Fruit fly (Drosophila melanogaster) whole organism, embryonic: ENCODE measurements around the gene Dlic.

Experiments used
- Awh ChIP-seq: fragments of 200-800 bp; sonication (Bioruptor generic); IDR thresholded peaks from 2 replicates; pipeline ENCODE4, ENCODE4 v1.3.6; 2022; ENCODE audit warnings: missing biosample characterization, missing genetic modification characterization
- Bgb ChIP-seq: fragments of 200-800 bp; sonication (Bioruptor generic); IDR thresholded peaks from 2 replicates; pipeline ENCODE4 v1.3.6; 2022; ENCODE audit warnings: missing biosample characterization, missing genetic modification characterization; ENCODE audit not compliant: partially characterized antibody
- CG10462 ChIP-seq: fragments of 200-800 bp; sonication (Bioruptor generic); optimal IDR thresholded peaks from 2 replicates; lab custom pipeline; 2016; ENCODE audit warnings: missing biosample characterization, missing genetic modification characterization
- CG11504 ChIP-seq: fragments of 200-800 bp; sonication (Bioruptor generic); optimal IDR thresholded peaks from 3 replicates; lab custom pipeline; 2019; ENCODE audit warnings: missing biosample characterization, mild to moderate bottlenecking, missing genetic modification characterization, moderate library complexity
- CG13296 ChIP-seq: fragments of 200-800 bp; sonication (Bioruptor generic); optimal IDR thresholded peaks from 3 replicates; lab custom pipeline; 2018; ENCODE audit warnings: missing biosample characterization, mild to moderate bottlenecking, missing genetic modification characterization
- CG14014 ChIP-seq: fragments of 200-800 bp; sonication (Bioruptor generic); IDR thresholded peaks from 2 replicates; pipeline ENCODE4 v1.3.6; 2022; ENCODE audit warnings: missing biosample characterization, missing genetic modification characterization
- CG1647 ChIP-seq: fragments of 200-800 bp; sonication (Bioruptor generic); optimal IDR thresholded peaks from 3 replicates; lab custom pipeline; 2016; ENCODE audit warnings: missing biosample characterization, missing genetic modification characterization
- CG16779 ChIP-seq: fragments of 200-800 bp; sonication (Bioruptor generic); IDR thresholded peaks from 2 replicates; pipeline ENCODE4 v1.3.6; 2022; ENCODE audit warnings: missing biosample characterization, missing genetic modification characterization
- CG17359 ChIP-seq: fragments of 200-800 bp; sonication (Bioruptor generic); optimal IDR thresholded peaks from 3 replicates; lab custom pipeline; 2018; ENCODE audit warnings: missing biosample characterization, mild to moderate bottlenecking, missing genetic modification characterization, moderate library complexity
- CG17385 ChIP-seq: fragments of 200-800 bp; sonication (Bioruptor generic); optimal IDR thresholded peaks from 3 replicates; lab custom pipeline; 2018; ENCODE audit warnings: missing biosample characterization, mild to moderate bottlenecking, missing genetic modification characterization
- CG17568 ChIP-seq: fragments of 200-800 bp; sonication (Bioruptor generic); optimal IDR thresholded peaks from 2 replicates; lab custom pipeline; 2018; ENCODE audit warnings: missing biosample characterization, mild to moderate bottlenecking, missing genetic modification characterization, moderate library complexity
- CG32767 ChIP-seq: fragments of 200-800 bp; sonication (Bioruptor generic); IDR thresholded peaks from 2 replicates; pipeline ENCODE4 v1.3.6; 2022; ENCODE audit warnings: missing biosample characterization, missing genetic modification characterization
- CG33557 ChIP-seq: fragments of 200-800 bp; sonication (Bioruptor generic); optimal IDR thresholded peaks from 2 replicates; lab custom pipeline; 2019; ENCODE audit warnings: missing biosample characterization, mild to moderate bottlenecking, missing genetic modification characterization, moderate library complexity
- CG34422 ChIP-seq: fragments of 200-800 bp; sonication (Bioruptor generic); IDR thresholded peaks from 3 replicates; pipeline ENCODE4 v1.3.6; 2022; ENCODE audit warnings: missing biosample characterization, missing genetic modification characterization
- CG6175 ChIP-seq: fragments of 200-800 bp; sonication (Bioruptor generic); IDR thresholded peaks from 3 replicates; pipeline ENCODE4 v1.3.6; 2022; ENCODE audit warnings: missing biosample characterization, missing genetic modification characterization
- CG6272 ChIP-seq: fragments of 200-800 bp; sonication (Bioruptor generic); IDR thresholded peaks from 2 replicates; pipeline ENCODE4 v1.3.6; 2022; ENCODE audit warnings: missing biosample characterization, missing genetic modification characterization
- CG6765 ChIP-seq: fragments of 200-800 bp; sonication (Bioruptor generic); optimal IDR thresholded peaks from 3 replicates; lab custom pipeline; 2017; ENCODE audit warnings: missing biosample characterization, mild to moderate bottlenecking, missing genetic modification characterization
- CG7786 ChIP-seq: fragments of 200-800 bp; sonication (Bioruptor generic); optimal IDR thresholded peaks from 2 replicates; lab custom pipeline; 2016; ENCODE audit warnings: missing biosample characterization, missing genetic modification characterization
- CG7963 ChIP-seq: fragments of 200-800 bp; sonication (Bioruptor generic); IDR thresholded peaks from 3 replicates; pipeline ENCODE4 v1.3.6; 2022; ENCODE audit warnings: missing biosample characterization, missing genetic modification characterization; ENCODE audit not compliant: partially characterized antibody
- CG8478 ChIP-seq: fragments of >200 bp; optimal IDR thresholded peaks from 2 replicates; lab custom pipeline; 2018
- Deaf1 ChIP-seq: fragments of 200-800 bp; optimal IDR thresholded peaks from 3 replicates; lab custom pipeline; 2019; ENCODE audit warnings: missing biosample characterization, mild to moderate bottlenecking, missing genetic modification characterization, moderate library complexity
- Drgx ChIP-seq: fragments of 200-800 bp; sonication (Bioruptor generic); IDR thresholded peaks from 2 replicates; pipeline ENCODE4 v1.3.6; 2022; ENCODE audit warnings: missing biosample characterization, missing genetic modification characterization
- HHEX ChIP-seq: fragments of 200-800 bp; sonication (Bioruptor generic); optimal IDR thresholded peaks from 3 replicates; lab custom pipeline; 2017; ENCODE audit warnings: missing biosample characterization, mild to moderate bottlenecking, missing genetic modification characterization, missing genetic modification reagents
- HmgZ ChIP-seq: fragments of 200-800 bp; sonication (Bioruptor generic); optimal IDR thresholded peaks from 2 replicates; lab custom pipeline; 2018; ENCODE audit warnings: missing biosample characterization, mild to moderate bottlenecking, missing genetic modification characterization
- Hmx ChIP-seq: fragments of 200-800 bp; sonication (Bioruptor generic); optimal IDR thresholded peaks from 2 replicates; lab custom pipeline; 2016; ENCODE audit warnings: missing biosample characterization, missing genetic modification characterization
- Hsf ChIP-seq: fragments of 200-800 bp; sonication (Bioruptor generic); optimal IDR thresholded peaks from 3 replicates; lab custom pipeline; 2016; ENCODE audit warnings: missing biosample characterization, missing genetic modification characterization
- Lpt ChIP-seq: fragments of >200 bp; optimal IDR thresholded peaks from 2 replicates; lab custom pipeline; 2018; ENCODE audit warnings: missing biosample characterization, missing genetic modification characterization
- Meics ChIP-seq: fragments of 200-800 bp; sonication (Bioruptor generic); optimal IDR thresholded peaks from 2 replicates; lab custom pipeline; 2017; ENCODE audit warnings: missing biosample characterization, mild to moderate bottlenecking, missing genetic modification characterization
- Scr ChIP-seq: fragments of 200-800 bp; sonication (Bioruptor generic); IDR thresholded peaks from 2 replicates; pipeline ENCODE4 v1.3.6; 2022; ENCODE audit warnings: missing biosample characterization, missing genetic modification characterization; ENCODE audit not compliant: partially characterized antibody
- cwo ChIP-seq: fragments of 200-800 bp; sonication (Bioruptor generic); optimal IDR thresholded peaks from 3 replicates; lab custom pipeline; 2017; ENCODE audit warnings: missing biosample characterization, missing genetic modification characterization, mild to moderate bottlenecking, moderate library complexity, missing genetic modification reagents
- fu2 ChIP-seq: fragments of 200-800 bp; sonication (Bioruptor generic); optimal IDR thresholded peaks from 2 replicates; lab custom pipeline; 2016; ENCODE audit warnings: missing biosample characterization, missing genetic modification characterization
- gcm2 ChIP-seq: fragments of 200-800 bp; sonication (Bioruptor generic); optimal IDR thresholded peaks from 2 replicates; lab custom pipeline; 2016; ENCODE audit warnings: missing biosample characterization, missing genetic modification characterization
- inv ChIP-seq: fragments of 200-800 bp; sonication (Bioruptor generic); IDR thresholded peaks from 2 replicates; pipeline ENCODE4 v1.3.6; 2022; ENCODE audit warnings: missing biosample characterization, missing genetic modification characterization; ENCODE audit not compliant: partially characterized antibody
- jumu ChIP-seq: fragments of 200-800 bp; sonication (Bioruptor generic); optimal IDR thresholded peaks from 3 replicates; lab custom pipeline; 2016; ENCODE audit warnings: missing biosample characterization, missing genetic modification characterization
- klu ChIP-seq: fragments of 200-800 bp; sonication (Bioruptor generic); IDR thresholded peaks from 2 replicates; pipeline ENCODE4 v1.3.6; 2022; ENCODE audit warnings: missing biosample characterization, missing genetic modification characterization
- kni ChIP-seq: fragments of 200-800 bp; sonication (Bioruptor generic); optimal IDR thresholded peaks from 3 replicates; lab custom pipeline; 2017; ENCODE audit warnings: mild to moderate bottlenecking, missing biosample characterization, missing genetic modification reagents, missing genetic modification characterization
- lilli ChIP-seq: fragments of 200-800 bp; sonication (Bioruptor generic); optimal IDR thresholded peaks from 3 replicates; lab custom pipeline; 2016; ENCODE audit warnings: missing biosample characterization, missing genetic modification characterization
- lmd ChIP-seq: fragments of 200-800 bp; sonication (Bioruptor generic); IDR thresholded peaks from 2 replicates; pipeline ENCODE4 v1.3.6; 2022; ENCODE audit warnings: missing biosample characterization, missing genetic modification characterization
- lov ChIP-seq, 2 experiments: fragments of 200-800 bp in 1 of 2; fragments of >200 bp in 1 of 2; sonication (Bioruptor generic) in 1 of 2; IDR thresholded peaks in 1 of 2; optimal IDR thresholded peaks in 1 of 2; 2 replicates in 1 of 2; 3 replicates in 1 of 2; pipeline versions ENCODE4 v1.3.6 to Lab custom; 2017 to 2022; ENCODE audit warnings: missing biosample characterization in 1 of 2, missing genetic modification characterization in 1 of 2
- maf-S ChIP-seq: fragments of 200-800 bp; sonication (Bioruptor generic); optimal IDR thresholded peaks from 2 replicates; lab custom pipeline; 2016; ENCODE audit warnings: missing biosample characterization, missing genetic modification characterization
- p53 ChIP-seq: fragments of 200-800 bp; sonication (Bioruptor generic); optimal IDR thresholded peaks from 2 replicates; lab custom pipeline; 2016; ENCODE audit warnings: missing biosample characterization, missing genetic modification characterization
- pan ChIP-seq, 4 experiments: fragments of >200 bp in 3 of 4; fragments of 200-800 bp in 1 of 4; sonication (Bioruptor generic) in 1 of 4; optimal IDR thresholded peaks in 3 of 4; IDR thresholded peaks in 1 of 4; 2 replicates each; pipeline versions ENCODE4 v1.3.6 to Lab custom; 2017 to 2022; ENCODE audit warnings: missing biosample characterization in 2 of 4, missing genetic modification characterization in 2 of 4, mixed read lengths in 1 of 4
- peb ChIP-seq: fragments of 200-800 bp; sonication (Bioruptor generic); IDR thresholded peaks from 2 replicates; pipeline ENCODE4 v1.3.6; 2022; ENCODE audit warnings: missing biosample characterization, missing genetic modification characterization
- pzg ChIP-seq: fragments of 200-800 bp; sonication (Bioruptor generic); optimal IDR thresholded peaks from 3 replicates; lab custom pipeline; 2018; ENCODE audit warnings: missing biosample characterization, mild to moderate bottlenecking, missing genetic modification characterization, moderate library complexity
- slp2 ChIP-seq: fragments of 200-800 bp; sonication (Bioruptor generic); optimal IDR thresholded peaks from 2 replicates; lab custom pipeline; 2016; ENCODE audit warnings: missing biosample characterization, missing genetic modification characterization
- tap ChIP-seq: fragments of 200-800 bp; optimal IDR thresholded peaks from 3 replicates; lab custom pipeline; 2019; ENCODE audit warnings: missing biosample characterization, mild to moderate bottlenecking, missing genetic modification characterization, moderate library complexity
- tio ChIP-seq: fragments of 200-800 bp; sonication (Bioruptor generic); optimal IDR thresholded peaks from 2 replicates; lab custom pipeline; 2017; ENCODE audit warnings: missing biosample characterization, missing genetic modification characterization, inconsistent platforms
- toy ChIP-seq: fragments of 200-800 bp; sonication (Bioruptor generic); IDR thresholded peaks from 2 replicates; pipeline ENCODE4 v1.3.6; 2022; ENCODE audit warnings: missing biosample characterization, missing genetic modification characterization
- trem ChIP-seq: fragments of 200-800 bp; optimal IDR thresholded peaks from 3 replicates; lab custom pipeline; 2019; ENCODE audit warnings: missing biosample characterization, mild to moderate bottlenecking, missing genetic modification characterization, moderate library complexity
- tx ChIP-seq: fragments of 200-800 bp; sonication (Bioruptor generic); optimal IDR thresholded peaks from 2 replicates; lab custom pipeline; 2016; ENCODE audit warnings: missing biosample characterization, missing genetic modification characterization
- vvl ChIP-seq: fragments of 200-800 bp; sonication (Bioruptor generic); IDR thresholded peaks from 2 replicates; pipeline ENCODE4 v1.3.6; 2022; ENCODE audit warnings: missing biosample characterization, missing genetic modification characterization

Dlic gene

dm6 chrX:11149201-11149600 lies 5.0 kb upstream of the Dlic start, which contains the start of gene Lint-1 (continued):
- no peak for TF ChIP-seq pan (optimal IDR thresholded peaks at IDR 0.05; lab: Kevin White, UChicago)
- TF ChIP-seq pan (GFP tag; optimal IDR thresholded peaks at IDR 0.05 in 1 of 2, IDR thresholded peaks at IDR 0.05 in 1 of 2), result peak in 1 of 2 experiments; percentile 45
- TF ChIP-seq CG13296, result no peak
- TF ChIP-seq vvl (GFP tag; lab: Robert Waterston, UW), result peak; percentile 42; the same call in 1 of the 2 replicates
- TF ChIP-seq trem (tag; lab: Kevin White, UChicago), result no peak
- TF ChIP-seq CG11504 (tag; lab: Kevin White, UChicago), result peak; percentile 15
- TF ChIP-seq peb (GFP tag; lab: Robert Waterston, UW), result no peak
- no peak for TF ChIP-seq CG6175 (GFP tag; lab: Robert Waterston, UW)
- no peak for TF ChIP-seq CG6272 (GFP tag; lab: Robert Waterston, UW)
- TF ChIP-seq Meics (GFP tag; lab: Kevin White, UChicago), result no peak
- TF ChIP-seq CG8478 (lab: Kevin White, UChicago), result no peak
- TF ChIP-seq tap (tag; lab: Kevin White, UChicago), result no peak
- TF ChIP-seq fu2 (GFP tag; lab: Kevin White, UChicago), result no peak
- no peak for TF ChIP-seq p53 (GFP tag; lab: Kevin White, UChicago)
- TF ChIP-seq CG33557, result no peak
- TF ChIP-seq lilli, result peak; percentile 48
- no peak for TF ChIP-seq CG17359 (tag; lab: Kevin White, UChicago)
- TF ChIP-seq CG10462, result no peak
- no peak for TF ChIP-seq CG1647
- no peak for TF ChIP-seq lov (optimal IDR thresholded peaks at IDR 0.05; lab: Kevin White, UChicago)
- no peak for TF ChIP-seq lov (GFP tag; IDR thresholded peaks at IDR 0.05; lab: Robert Waterston, UW)
- peak; percentile 37 for TF ChIP-seq Scr (GFP tag; lab: Robert Waterston, UW)
- peak; percentile 7 for TF ChIP-seq jumu
- TF ChIP-seq kni (GFP tag; lab: Kevin White, UChicago), result no peak
- TF ChIP-seq Deaf1 (tag; lab: Kevin White, UChicago), result no peak
- TF ChIP-seq HmgZ (tag; lab: Kevin White, UChicago), result no peak
- TF ChIP-seq CG17385 (GFP tag; lab: Kevin White, UChicago), result no peak
- no peak for TF ChIP-seq CG34422
- TF ChIP-seq Hmx, result no peak
- no peak for TF ChIP-seq gcm2
- TF ChIP-seq klu (GFP tag; lab: Robert Waterston, UW), result no peak
- TF ChIP-seq CG7786 (GFP tag; lab: Kevin White, UChicago), result peak; percentile 23
- no peak for TF ChIP-seq tio (GFP tag; lab: Kevin White, UChicago)
- no peak for TF ChIP-seq maf-S
- TF ChIP-seq HHEX (GFP tag; lab: Kevin White, UChicago), result no peak
- no peak for TF ChIP-seq Drgx (GFP tag; lab: Robert Waterston, UW)
- no peak for TF ChIP-seq Lpt (GFP tag; lab: Kevin White, UChicago)
- peak; percentile 20; the same call in 1 of the 2 replicates for TF ChIP-seq lmd (GFP tag; lab: Robert Waterston, UW)
- TF ChIP-seq Bgb (GFP tag; lab: Robert Waterston, UW), result no peak
- no peak for TF ChIP-seq CG17568 (GFP tag; lab: Kevin White, UChicago)
- no peak for TF ChIP-seq CG7963 (GFP tag; lab: Robert Waterston, UW)
- no peak for TF ChIP-seq tx (GFP tag; lab: Kevin White, UChicago)
- no peak for TF ChIP-seq slp2 (GFP tag; lab: Kevin White, UChicago)
- TF ChIP-seq toy (GFP tag; lab: Robert Waterston, UW), result no peak
- TF ChIP-seq pzg (GFP tag; lab: Kevin White, UChicago), result peak; percentile 29
- TF ChIP-seq Awh (GFP tag; lab: Robert Waterston, UW), result no peak
- TF ChIP-seq CG14014 (GFP tag; lab: Robert Waterston, UW), result no peak
- peak; percentile 5 for TF ChIP-seq Hsf (GFP tag; lab: Kevin White, UChicago)
- TF ChIP-seq cwo (GFP tag; lab: Kevin White, UChicago), result no peak
- TF ChIP-seq inv, result no peak
- no peak for TF ChIP-seq CG16779 (GFP tag; lab: Robert Waterston, UW)
- TF ChIP-seq CG32767 (GFP tag; lab: Robert Waterston, UW), result no peak
- TF ChIP-seq CG6765 (GFP tag; lab: Kevin White, UChicago), result no peak
